Worm (Caenorhabditis elegans) whole organism, late embryonic: ENCODE data around the gene R08C7.4.
A peak's percentile ranks its signal among the peaks of the same experiment; 100 is the strongest.

Experiments
- C08G9.2 ChIP-seq: sonication (generic microtip); optimal IDR thresholded peaks from 2 replicates; lab custom pipeline; 2016; ENCODE audit warnings: mild to moderate bottlenecking, missing genetic modification characterization, moderate library complexity, missing compliant biosample characterization
- C38D4.7 ChIP-seq: fragments of 200-800 bp; sonication (Bioruptor generic); optimal IDR thresholded peaks from 2 replicates; lab custom pipeline; 2018; ENCODE audit warnings: mild to moderate bottlenecking, missing genetic modification characterization, moderate library complexity, missing compliant biosample characterization
- K02D7.2 ChIP-seq: sonication (generic microtip); optimal IDR thresholded peaks from 2 replicates; lab custom pipeline; 2017; ENCODE audit warnings: mild to moderate bottlenecking, missing genetic modification characterization, missing compliant biosample characterization
- T23F11.4 ChIP-seq: fragments of 200-800 bp; sonication (Bioruptor generic); optimal IDR thresholded peaks from 2 replicates; lab custom pipeline; 2018; ENCODE audit warnings: mild to moderate bottlenecking, missing genetic modification characterization, missing compliant biosample characterization
- Y22D7AL.16 ChIP-seq: sonication (generic microtip); optimal IDR thresholded peaks from 2 replicates; lab custom pipeline; 2016; ENCODE audit warnings: missing genetic modification characterization, missing compliant biosample characterization
- ahr-1 ChIP-seq: sonication (generic microtip); optimal IDR thresholded peaks from 2 replicates; lab custom pipeline; 2016; ENCODE audit warnings: missing genetic modification characterization, missing compliant biosample characterization
- ceh-14 ChIP-seq: sonication (generic microtip); optimal IDR thresholded peaks from 2 replicates; lab custom pipeline; 2016; ENCODE audit warnings: missing genotype, missing genetic modification characterization, missing compliant biosample characterization
- ceh-18 ChIP-seq: sonication (generic microtip); optimal IDR thresholded peaks from 2 replicates; lab custom pipeline; 2016; ENCODE audit warnings: missing genetic modification characterization, missing compliant biosample characterization
- ceh-22 ChIP-seq: sonication (generic microtip); optimal IDR thresholded peaks from 2 replicates; lab custom pipeline; 2017; ENCODE audit warnings: missing biosample characterization, missing genetic modification characterization
- ceh-24 ChIP-seq: sonication (generic microtip); optimal IDR thresholded peaks from 2 replicates; lab custom pipeline; 2016; ENCODE audit warnings: mild to moderate bottlenecking, missing genetic modification characterization, missing compliant biosample characterization
- ceh-30 ChIP-seq: fragments of 150-350 bp; optimal IDR thresholded peaks from 2 replicates; lab custom pipeline; 2014; ENCODE audit warnings: missing biosample characterization, missing genetic modification characterization
- ceh-31 ChIP-seq: sonication (generic microtip); optimal IDR thresholded peaks from 2 replicates; lab custom pipeline; 2016; ENCODE audit warnings: missing genetic modification characterization, missing compliant biosample characterization
- ceh-45 ChIP-seq: fragments of 200-800 bp; sonication (Bioruptor generic); IDR thresholded peaks from 2 replicates; pipeline ENCODE4 v1.3.6; 2022; ENCODE audit warnings: missing genetic modification reagents, missing genetic modification characterization, missing compliant biosample characterization
- ceh-48 ChIP-seq: sonication (generic microtip); optimal IDR thresholded peaks from 2 replicates; lab custom pipeline; 2016; ENCODE audit warnings: missing genetic modification characterization, inconsistent platforms, missing compliant biosample characterization
- ceh-6 ChIP-seq: fragments of 200-800 bp; sonication (Bioruptor generic); optimal IDR thresholded peaks from 2 replicates; lab custom pipeline; 2018; ENCODE audit warnings: mild to moderate bottlenecking, missing genetic modification characterization, missing compliant biosample characterization
- dmd-4 ChIP-seq: sonication (generic microtip); optimal IDR thresholded peaks from 2 replicates; lab custom pipeline; 2016; ENCODE audit warnings: borderline replicate concordance, missing genetic modification characterization, missing compliant biosample characterization
- elt-2 ChIP-seq: sonication (generic microtip); optimal IDR thresholded peaks from 2 replicates; lab custom pipeline; 2016; ENCODE audit warnings: missing genetic modification reagents, missing genetic modification characterization, missing compliant biosample characterization
- ets-4 ChIP-seq: sonication (generic microtip); optimal IDR thresholded peaks from 2 replicates; lab custom pipeline; 2016; ENCODE audit warnings: missing genetic modification characterization, missing compliant biosample characterization
- fax-1 ChIP-seq: sonication (generic microtip); optimal IDR thresholded peaks from 2 replicates; lab custom pipeline; 2016; ENCODE audit warnings: missing genotype, missing genetic modification characterization, missing compliant biosample characterization
- fkh-10 ChIP-seq: fragments of 150-350 bp; optimal IDR thresholded peaks from 2 replicates; lab custom pipeline; 2014; ENCODE audit warnings: missing biosample characterization, missing genetic modification reagents, missing genetic modification characterization
- hlh-15 ChIP-seq: sonication (generic microtip); optimal IDR thresholded peaks from 2 replicates; lab custom pipeline; 2016; ENCODE audit warnings: missing genetic modification characterization, missing compliant biosample characterization
- hlh-30 ChIP-seq: sonication (generic microtip); optimal IDR thresholded peaks from 2 replicates; lab custom pipeline; 2017; ENCODE audit warnings: antibody characterized with exemption, missing genetic modification characterization, missing compliant biosample characterization; ENCODE audit not compliant: insufficient read depth
- madf-2 ChIP-seq: sonication (generic microtip); optimal IDR thresholded peaks from 2 replicates; lab custom pipeline; 2017; ENCODE audit warnings: missing genetic modification characterization, missing compliant biosample characterization
- nfya-1 ChIP-seq: sonication (generic microtip); optimal IDR thresholded peaks from 2 replicates; lab custom pipeline; 2017; ENCODE audit warnings: missing genetic modification characterization, mild to moderate bottlenecking, missing compliant biosample characterization, antibody characterized with exemption, moderate library complexity
- nhr-11 ChIP-seq: fragments of 150-350 bp; optimal IDR thresholded peaks from 2 replicates; lab custom pipeline; 2014; ENCODE audit warnings: missing biosample characterization, missing genetic modification characterization
- nhr-232 ChIP-seq: sonication (generic microtip); optimal IDR thresholded peaks from 2 replicates; lab custom pipeline; 2016; ENCODE audit warnings: missing genetic modification characterization, missing compliant biosample characterization
- pag-3 ChIP-seq: sonication (generic microtip); optimal IDR thresholded peaks from 2 replicates; lab custom pipeline; 2016; ENCODE audit warnings: missing compliant biosample characterization, missing genetic modification characterization, borderline replicate concordance
- pqm-1 ChIP-seq: sonication (generic microtip); optimal IDR thresholded peaks from 2 replicates; lab custom pipeline; 2016; ENCODE audit warnings: missing genetic modification characterization, missing compliant biosample characterization
- ref-2 ChIP-seq: sonication (generic microtip); optimal IDR thresholded peaks from 2 replicates; lab custom pipeline; 2016; ENCODE audit warnings: missing genetic modification characterization, missing compliant biosample characterization
- sdc-2 ChIP-seq: sonication (generic microtip); optimal IDR thresholded peaks from 2 replicates; lab custom pipeline; 2016; ENCODE audit warnings: missing genotype, missing genetic modification characterization, missing compliant biosample characterization
- sox-2 ChIP-seq: fragments of 200-800 bp; sonication (Bioruptor generic); IDR thresholded peaks from 2 replicates; pipeline ENCODE4 v1.3.6; 2022; ENCODE audit warnings: missing genetic modification reagents, missing genetic modification characterization, missing compliant biosample characterization
- sox-4 ChIP-seq: sonication (generic microtip); optimal IDR thresholded peaks from 2 replicates; lab custom pipeline; 2017; ENCODE audit warnings: mild to moderate bottlenecking, missing genetic modification characterization, inconsistent platforms, missing compliant biosample characterization
- zip-5 ChIP-seq: sonication (generic microtip); optimal IDR thresholded peaks from 2 replicates; lab custom pipeline; 2016; ENCODE audit warnings: missing genetic modification characterization, missing compliant biosample characterization

The R08C7.4 gene

DNA sequence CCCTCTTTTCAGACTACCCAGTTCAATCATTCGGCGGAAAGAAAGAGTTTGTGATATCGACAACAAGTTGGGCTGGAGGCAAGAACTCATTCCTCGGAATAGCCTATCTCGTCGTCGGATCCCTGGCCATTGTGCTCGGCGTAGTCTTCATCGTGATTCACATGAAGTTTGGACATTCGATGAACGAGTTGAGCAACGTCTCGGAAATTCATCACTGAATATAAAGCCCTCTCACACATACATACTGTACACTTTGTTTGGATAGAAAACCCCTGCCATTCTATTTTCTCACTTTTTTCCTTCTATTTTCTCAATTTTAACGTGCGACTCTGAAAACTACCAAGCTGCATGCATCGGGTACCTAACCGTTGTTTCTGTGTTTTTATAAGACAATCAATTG lies 14.6 kb downstream of the R08C7.4 start, which contains the start of gene R08C7.12:
TSS of gene R08C7.12 (plus strand) at position 301 of the 400 bp plus-strand sequence.
- TF ChIP-seq ceh-45 (GFP tag; lab: Robert Waterston, UW) (no peak), ceh-6 (GFP tag; lab: Kevin White, UChicago) (no peak), nhr-11 (tag; lab: Kevin White, UChicago) (no peak), elt-2 (tag; lab: Kevin White, UChicago) (no peak), hlh-30 (tag; lab: Kevin White, UChicago) (no peak), C38D4.7 (no peak), pag-3 (tag; lab: Kevin White, UChicago) (no peak), madf-2 (tag; lab: Kevin White, UChicago) (no peak), T23F11.4 (GFP tag; lab: Kevin White, UChicago) (no peak), ceh-30 (tag; lab: Kevin White, UChicago) (no peak), nhr-232 (tag; lab: Kevin White, UChicago) (no peak), ceh-48 (tag; lab: Kevin White, UChicago) (no peak), pqm-1 (tag; lab: Kevin White, UChicago) (no peak)

DNA sequence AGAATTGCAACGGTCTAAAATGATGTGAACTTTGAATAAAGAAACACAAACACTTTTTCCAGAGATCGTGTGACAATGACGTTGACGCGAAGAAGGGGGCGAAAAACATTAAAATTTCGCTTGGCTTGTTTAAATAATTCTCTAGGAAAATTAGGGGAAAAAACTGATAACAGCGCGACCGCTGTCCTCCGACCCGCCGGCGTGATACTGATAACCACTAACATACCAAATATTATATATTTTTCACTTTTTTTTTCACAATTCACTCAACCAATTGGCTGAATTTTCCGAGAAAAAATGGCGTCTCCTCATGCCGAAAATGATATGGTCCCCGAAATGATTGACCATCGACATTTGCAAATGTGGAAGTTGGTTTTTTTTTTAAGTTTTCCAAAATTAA lies 15.0 kb downstream of the R08C7.4 start:
- TF ChIP-seq elt-2 (tag; lab: Kevin White, UChicago): peak; percentile 75
- TF ChIP-seq ceh-30 (tag; lab: Kevin White, UChicago): no peak

DNA sequence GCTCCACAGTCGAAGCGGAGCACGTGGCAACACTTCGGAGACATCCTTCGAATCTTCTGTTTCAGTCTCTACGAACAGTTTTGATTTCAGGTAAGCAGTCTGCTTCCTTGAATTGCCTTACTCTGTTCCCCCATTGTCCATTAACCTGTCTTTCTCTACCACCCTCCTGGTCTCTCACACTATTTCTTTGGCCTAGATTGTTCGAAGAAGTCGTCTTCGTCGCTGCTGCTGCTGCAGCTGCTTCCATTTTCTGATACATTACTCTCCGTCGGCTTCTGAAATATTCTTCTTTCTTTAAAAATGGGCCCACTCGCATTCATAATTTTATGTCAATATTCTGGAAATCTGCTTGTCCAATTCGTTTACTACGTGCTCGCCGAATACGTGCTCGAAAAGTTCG lies 16.7 kb downstream of the R08C7.4 start, which contains the start of gene R08C7.1:
TSS of gene R08C7.1 (plus strand) at position 301 of the 400 bp plus-strand sequence.
- TF ChIP-seq fkh-10 (GFP tag; lab: Kevin White, UChicago) (no peak), pag-3 (tag; lab: Kevin White, UChicago) (no peak), sox-4 (tag; lab: Kevin White, UChicago) (no peak), ref-2 (tag; lab: Kevin White, UChicago) (no peak), dmd-4 (tag; lab: Kevin White, UChicago) (no peak), T23F11.4 (GFP tag; lab: Kevin White, UChicago) (no peak), C08G9.2 (tag; lab: Kevin White, UChicago) (no peak), fax-1 (no peak)

DNA sequence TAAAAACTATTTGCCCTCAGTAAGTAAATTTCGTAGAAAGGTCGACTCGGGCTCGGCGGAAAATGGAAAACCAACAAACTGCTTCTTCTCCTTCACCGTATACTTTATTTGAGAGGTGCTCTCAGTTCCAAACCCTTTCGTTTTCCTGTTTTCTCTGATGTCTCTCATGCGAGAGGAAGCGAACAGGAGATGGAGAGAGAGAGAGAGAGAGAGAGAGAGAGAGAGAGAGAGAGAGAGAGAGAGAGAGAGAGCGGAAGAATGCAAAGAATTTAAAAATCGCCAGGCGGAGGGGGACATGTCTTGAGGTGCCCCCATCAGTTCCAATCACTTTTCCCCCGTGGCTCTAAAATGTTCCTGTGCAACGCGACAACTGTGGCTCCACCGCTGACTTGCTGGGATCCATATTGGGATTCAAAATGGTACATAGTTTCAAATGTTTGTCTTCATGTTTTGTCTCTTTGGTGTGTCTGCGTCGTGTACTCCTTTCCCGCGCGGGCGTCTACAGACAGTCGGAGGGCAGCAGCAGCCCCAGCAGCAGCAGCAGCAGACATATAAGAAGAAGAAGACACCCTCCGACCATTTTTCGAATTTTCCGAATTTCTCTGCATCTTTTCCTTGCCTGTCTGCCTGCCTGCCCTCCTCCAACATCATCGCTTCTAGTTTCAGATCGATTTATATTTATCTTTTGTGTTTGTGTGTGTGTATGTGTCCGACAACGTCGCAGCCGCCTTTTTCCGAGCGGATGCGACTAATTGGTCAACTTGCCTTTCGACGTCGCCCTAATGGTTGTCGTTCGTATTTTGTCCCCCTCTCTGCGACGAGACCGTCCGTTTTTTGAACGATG lies 19.7 kb downstream of the R08C7.4 start, which contains the start of gene R08C7.11:
TSS of gene R08C7.11 (minus strand) at position 608 of the 844 bp plus-strand sequence.
- TF ChIP-seq sdc-2 (tag; lab: Kevin White, UChicago) (peak; percentile 50), nfya-1 (peak; percentile 16), ceh-22 (tag; lab: Kevin White, UChicago) (no peak), ceh-18 (tag; lab: Kevin White, UChicago) (peak; percentile 30), hlh-30 (tag; lab: Kevin White, UChicago) (no peak), ceh-6 (GFP tag; lab: Kevin White, UChicago) (peak; percentile 17)

DNA sequence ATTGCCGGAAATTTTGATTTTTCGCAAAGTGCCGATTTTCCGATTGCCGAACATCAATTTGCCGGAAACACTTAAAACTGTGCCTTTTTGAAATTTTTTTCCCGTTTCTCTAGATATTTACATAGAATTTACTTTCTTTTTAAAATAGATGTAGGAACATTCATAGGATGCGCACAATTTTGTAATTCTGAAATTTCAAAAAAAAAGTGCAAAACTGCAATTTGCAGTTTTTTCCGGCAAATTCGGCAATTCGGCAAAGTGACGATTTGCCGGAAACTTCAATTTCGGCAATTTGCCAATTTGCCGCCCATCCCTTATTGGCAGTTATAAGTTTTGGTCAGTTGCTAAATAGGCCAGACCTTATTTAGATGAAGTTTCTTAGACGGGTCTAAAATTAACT lies 21.8 kb downstream of the R08C7.4 start:
- TF ChIP-seq hlh-15 (tag; lab: Kevin White, UChicago): no peak
- TF ChIP-seq ceh-31 (tag; lab: Kevin White, UChicago): no peak
- TF ChIP-seq Y22D7AL.16: no peak
- no peak for TF ChIP-seq nfya-1
- TF ChIP-seq zip-5: no peak
- no peak for TF ChIP-seq ahr-1
- TF ChIP-seq ceh-14 (tag; lab: Kevin White, UChicago): no peak
- TF ChIP-seq sox-2 (GFP tag; lab: Robert Waterston, UW): no peak
- TF ChIP-seq ets-4 (tag; lab: Kevin White, UChicago): no peak
- TF ChIP-seq ceh-18 (tag; lab: Kevin White, UChicago): no peak
- no peak for TF ChIP-seq K02D7.2 (tag; lab: Kevin White, UChicago)
- TF ChIP-seq ceh-24 (tag; lab: Kevin White, UChicago): no peak
- TF ChIP-seq ref-2 (tag; lab: Kevin White, UChicago): no peak
- TF ChIP-seq sdc-2 (tag; lab: Kevin White, UChicago): no peak
